Worm (Caenorhabditis elegans): ENCODE measurements around the gene skr-19.

DNA sequence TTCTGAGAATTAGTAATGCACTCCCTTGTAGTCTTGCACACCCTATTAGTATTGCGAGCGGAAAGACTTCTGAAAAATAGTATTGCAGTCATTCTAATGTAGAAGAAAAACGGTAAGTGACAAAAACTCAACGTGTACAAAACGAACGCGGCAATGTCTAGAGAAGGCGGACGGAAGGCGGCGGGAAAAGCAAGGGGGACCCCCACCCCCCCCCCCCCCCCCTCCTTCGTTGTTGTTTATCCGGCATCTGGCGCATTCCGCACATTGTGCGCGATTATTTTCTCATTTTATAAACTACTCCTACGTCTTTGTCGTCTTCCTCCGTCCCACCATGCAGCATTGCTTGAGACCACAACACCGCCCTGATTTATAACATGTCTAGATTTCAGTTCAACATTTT is 22.2 kb downstream of the skr-19 start:
- TF ChIP-seq him-1 (tag; optimal IDR thresholded peaks at IDR 0.05) = no peak
- TF ChIP-seq dao-5 (tag; optimal IDR thresholded peaks at IDR 0.05) = no peak

Measured in whole organism, L4/young adult.